Fruit fly (Drosophila melanogaster): ENCODE measurements around the gene CG14238.
A peak's percentile ranks its signal among the peaks of the same experiment; 100 is the strongest.

CG14238 gene

dm6 chr3R:26499136-26499535 lies 41.1 kb downstream of the CG14238 start (continued):
- TF ChIP-seq CG17829 (tag; optimal IDR thresholded peaks at IDR 0.05) (peak; percentile 7), nmo (GFP tag; optimal IDR thresholded peaks at IDR 0.05) (peak; percentile 8), Dfd (GFP tag; optimal IDR thresholded peaks at IDR 0.05) (no peak), CG3407 (GFP tag; optimal IDR thresholded peaks at IDR 0.05) (no peak), HHEX (GFP tag; optimal IDR thresholded peaks at IDR 0.05) (no peak), tgo (GFP tag; IDR thresholded peaks at IDR 0.05) (0 out of 3 replicates have a peak, but pooled peaks have one; percentile 20), zf30C (GFP tag; optimal IDR thresholded peaks at IDR 0.05) (no peak), Dll (GFP tag; IDR thresholded peaks at IDR 0.05; ENCODE audit: partially characterized antibody) (no peak), phol (tag; optimal IDR thresholded peaks at IDR 0.05) (peak; percentile 24), amos (GFP tag; IDR thresholded peaks at IDR 0.05; ENCODE audit: partially characterized antibody) (no peak), TFAM (GFP tag; optimal IDR thresholded peaks at IDR 0.05) (no peak), so (GFP tag; IDR thresholded peaks at IDR 0.05) (no peak), Blimp-1 (GFP tag; optimal IDR thresholded peaks at IDR 0.05) (peak; percentile 32), CG2712 (tag; optimal IDR thresholded peaks at IDR 0.05) (peak; percentile 48), dmrt99B (tag; optimal IDR thresholded peaks at IDR 0.05) (peak; percentile 18), CG11504 (tag; optimal IDR thresholded peaks at IDR 0.05) (peak; percentile 62), Ets65A (GFP tag) (peak; percentile 91), CG2678 (tag; optimal IDR thresholded peaks at IDR 0.05) (peak; percentile 46), GATAe (GFP tag; conservative IDR thresholded peaks at IDR 0.05) (no peak), Meics (GFP tag; optimal IDR thresholded peaks at IDR 0.05) (peak; percentile 4), h (optimal IDR thresholded peaks at IDR 0.05) (no peak), CG14965 (GFP tag; optimal IDR thresholded peaks at IDR 0.05; ENCODE audit: borderline replicate concordance) (no peak), unpg (GFP tag; optimal IDR thresholded peaks at IDR 0.05) (peak; percentile 18), CG4424 (GFP tag; optimal IDR thresholded peaks at IDR 0.05) (no peak), Xrp1 (GFP tag; IDR thresholded peaks at IDR 0.05) (no peak; the same call in 1 of the 2 replicates), CG11456 (GFP tag; IDR thresholded peaks at IDR 0.05) (no peak), lab (GFP tag; optimal IDR thresholded peaks at IDR 0.05) (peak; percentile 36), nom (GFP tag; optimal IDR thresholded peaks at IDR 0.05) (peak; percentile 25), CG31441 (GFP tag; IDR thresholded peaks at IDR 0.05) (0 out of 2 replicates have a peak, but pooled peaks have one; percentile 28), chif (GFP tag; optimal IDR thresholded peaks at IDR 0.05) (no peak), CG9817 (tag; optimal IDR thresholded peaks at IDR 0.05) (peak; percentile 15), CG10267 (tag; optimal IDR thresholded peaks at IDR 0.05) (no peak), CG13624 (GFP tag; optimal IDR thresholded peaks at IDR 0.05) (no peak), CG9727 (GFP tag; optimal IDR thresholded peaks at IDR 0.05) (peak; percentile 8), Fer1 (GFP tag; optimal IDR thresholded peaks at IDR 0.05) (no peak), ttk (GFP tag; IDR thresholded peaks at IDR 0.05) (0 out of 2 replicates have a peak, but pooled peaks have one; percentile 32), prd (optimal IDR thresholded peaks at IDR 0.05) (no peak), prd (GFP tag; IDR thresholded peaks at IDR 0.05) (peak; percentile 72; the same call in 2 of the 3 replicates), Ravus (GFP tag; IDR thresholded peaks at IDR 0.05) (no peak), dysf (GFP tag; IDR thresholded peaks at IDR 0.05) (peak; percentile 31; the same call in 1 of the 3 replicates), CG18764 (GFP tag; optimal IDR thresholded peaks at IDR 0.05) (no peak), Kr (GFP tag; optimal IDR thresholded peaks at IDR 0.05) (no peak), CG6813 (GFP tag; optimal IDR thresholded peaks at IDR 0.05) (peak; percentile 16), ci (GFP tag; IDR thresholded peaks at IDR 0.05) (peak; percentile 43; the same call in 1 of the 3 replicates), Rfx (GFP tag; IDR thresholded peaks at IDR 0.05) (no peak), CG9932 (GFP tag; IDR thresholded peaks at IDR 0.05) (no peak), CG1024 (GFP tag; IDR thresholded peaks at IDR 0.05) (no peak), toy (GFP tag; IDR thresholded peaks at IDR 0.05) (no peak), CG2120 (GFP tag; optimal IDR thresholded peaks at IDR 0.05) (peak; percentile 14), Atf3 (GFP tag; optimal IDR thresholded peaks at IDR 0.05) (no peak), Sox102F (GFP tag; optimal IDR thresholded peaks at IDR 0.05) (peak; percentile 17)

Measured in whole organism, embryonic.